Comparison of ENCODE assay signal across 3 worm cellular contexts in the genomic region with DNA sequence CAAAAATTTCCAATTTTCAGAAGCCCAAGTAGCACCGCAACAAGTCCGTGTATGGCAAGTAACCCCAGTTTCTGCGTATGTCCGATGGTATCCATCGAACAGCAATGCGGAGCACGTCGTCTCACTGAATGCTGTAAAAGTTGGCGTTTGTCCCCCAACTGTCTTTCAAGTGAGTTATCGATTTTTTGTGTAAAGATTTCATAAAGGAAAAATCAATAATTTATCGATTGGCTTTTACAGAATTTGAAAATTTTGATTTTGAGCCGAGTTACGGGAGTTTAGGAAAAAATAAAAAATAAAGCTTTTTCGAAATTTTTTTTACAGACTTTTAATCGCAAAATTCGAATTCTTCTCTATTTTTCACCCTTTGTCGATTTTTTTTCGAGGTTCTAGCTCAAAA.
TF ChIP-seq lines count a peak whose summit lies in the region.

No protein-coding gene starts in this region.

TF ChIP-seq in whole organism, L3 larva, 47 proteins besides CTCF, POLR2A, EP300 and RAD21:
- TF ChIP-seq ceh-28 (tag; optimal IDR thresholded peaks at IDR 0.05; lab: Kevin White, UChicago) (peak; percentile 65), daf-12 (tag; optimal IDR thresholded peaks at IDR 0.05; lab: Kevin White, UChicago) (no peak)

TF ChIP-seq in whole organism, L4 larva, 104 proteins besides CTCF, POLR2A, EP300 and RAD21:
- no peak for TF ChIP-seq nhr-41 (GFP tag; IDR thresholded peaks at IDR 0.05; lab: Robert Waterston, UW)
- TF ChIP-seq ceh-28 (tag; optimal IDR thresholded peaks at IDR 0.05; lab: Kevin White, UChicago): peak; percentile 78

TF ChIP-seq in whole organism, midembryonic, 9 proteins besides CTCF, POLR2A, EP300 and RAD21:
- TF ChIP-seq flt-1 (GFP tag; IDR thresholded peaks at IDR 0.05; lab: Robert Waterston, UW) (no peak), T22C8.4 (GFP tag; IDR thresholded peaks at IDR 0.05; lab: Robert Waterston, UW) (peak; percentile 73)
